Fruit fly (Drosophila melanogaster) whole organism, embryonic: ENCODE measurements around the gene Bx42.

Source experiments
- Abd-B ChIP-seq: fragments of 200-800 bp; sonication (Bioruptor generic); optimal IDR thresholded peaks from 2 replicates; lab custom pipeline; 2018; ENCODE audit warnings: missing biosample characterization, mild to moderate bottlenecking, missing genetic modification characterization, moderate library complexity
- Asciz ChIP-seq: fragments of 200-800 bp; sonication (Bioruptor generic); optimal IDR thresholded peaks from 2 replicates; lab custom pipeline; 2017; ENCODE audit warnings: missing biosample characterization, mild to moderate bottlenecking, missing genetic modification characterization, missing genetic modification reagents
- B-H1 ChIP-seq: fragments of 200-800 bp; sonication (Bioruptor generic); IDR thresholded peaks from 3 replicates; pipeline ENCODE4 v1.3.6; 2022; ENCODE audit warnings: missing biosample characterization, missing genetic modification characterization
- Bteb2 ChIP-seq: fragments of 200-800 bp; sonication (Bioruptor generic); optimal IDR thresholded peaks from 2 replicates; lab custom pipeline; 2016; ENCODE audit warnings: missing biosample characterization, missing genetic modification characterization
- CG10654 ChIP-seq: fragments of 200-800 bp; sonication (Bioruptor generic); optimal IDR thresholded peaks from 2 replicates; lab custom pipeline; 2016; ENCODE audit warnings: missing biosample characterization, missing genetic modification characterization
- CG12744 ChIP-seq: fragments of 200-800 bp; sonication (Bioruptor generic); optimal IDR thresholded peaks from 2 replicates; lab custom pipeline; 2016; ENCODE audit warnings: missing biosample characterization, missing genetic modification characterization
- CG15514 ChIP-seq: fragments of 200-800 bp; sonication (Bioruptor generic); optimal IDR thresholded peaks from 3 replicates; lab custom pipeline; 2017; ENCODE audit warnings: missing biosample characterization, missing genetic modification characterization, mild to moderate bottlenecking, moderate library complexity, missing genetic modification reagents
- CG2678 ChIP-seq: fragments of 200-800 bp; sonication (Bioruptor generic); optimal IDR thresholded peaks from 3 replicates; lab custom pipeline; 2019; ENCODE audit warnings: missing biosample characterization, mild to moderate bottlenecking, missing genetic modification characterization, moderate library complexity
- CG2712 ChIP-seq: fragments of 200-800 bp; optimal IDR thresholded peaks from 3 replicates; lab custom pipeline; 2019; ENCODE audit warnings: missing biosample characterization, mild to moderate bottlenecking, missing genetic modification characterization, moderate library complexity
- CG30431 ChIP-seq: fragments of 200-800 bp; sonication (Bioruptor generic); optimal IDR thresholded peaks from 2 replicates; lab custom pipeline; 2017; ENCODE audit warnings: missing biosample characterization, missing genetic modification characterization
- CG3726 ChIP-seq: fragments of 200-800 bp; sonication (Bioruptor generic); IDR thresholded peaks from 3 replicates; pipeline ENCODE4, ENCODE4 v1.3.6; 2022; ENCODE audit warnings: missing biosample characterization, missing genetic modification characterization
- CG4328 ChIP-seq: fragments of 200-800 bp; sonication (Bioruptor generic); optimal IDR thresholded peaks from 3 replicates; lab custom pipeline; 2017; ENCODE audit warnings: missing biosample characterization, missing genetic modification reagents, missing genetic modification characterization
- CG6689 ChIP-seq: fragments of 200-800 bp; sonication (Bioruptor generic); IDR thresholded peaks from 2 replicates; pipeline ENCODE4 v1.3.6; 2022; ENCODE audit warnings: missing biosample characterization, missing genetic modification characterization
- CG6765 ChIP-seq: fragments of 200-800 bp; sonication (Bioruptor generic); optimal IDR thresholded peaks from 3 replicates; lab custom pipeline; 2017; ENCODE audit warnings: missing biosample characterization, mild to moderate bottlenecking, missing genetic modification characterization
- CG7357 ChIP-seq: fragments of 200-800 bp; sonication (Bioruptor generic); IDR thresholded peaks from 3 replicates; pipeline ENCODE4 v1.3.6; 2022; ENCODE audit warnings: missing biosample characterization, missing genetic modification characterization
- CG9215 ChIP-seq: fragments of 200-800 bp; sonication (Bioruptor generic); IDR thresholded peaks from 2 replicates; pipeline ENCODE4 v1.3.6; 2022; ENCODE audit warnings: missing biosample characterization, missing genetic modification characterization
- CG9609 ChIP-seq: fragments of 200-800 bp; sonication (Bioruptor generic); optimal IDR thresholded peaks from 3 replicates; lab custom pipeline; 2016; ENCODE audit warnings: missing biosample characterization, missing genetic modification characterization
- Camta ChIP-seq: fragments of 200-800 bp; sonication (Bioruptor generic); optimal IDR thresholded peaks from 2 replicates; lab custom pipeline; 2016; ENCODE audit warnings: missing biosample characterization, missing genetic modification characterization
- Dll ChIP-seq: fragments of 200-800 bp; sonication (Bioruptor generic); IDR thresholded peaks from 4 replicates; pipeline ENCODE4 v1.3.6; 2022; ENCODE audit warnings: missing biosample characterization, missing genetic modification characterization; ENCODE audit not compliant: partially characterized antibody
- Drgx ChIP-seq: fragments of 200-800 bp; sonication (Bioruptor generic); IDR thresholded peaks from 2 replicates; pipeline ENCODE4 v1.3.6; 2022; ENCODE audit warnings: missing biosample characterization, missing genetic modification characterization
- Elba2 ChIP-seq: fragments of 200-800 bp; sonication (Bioruptor generic); optimal IDR thresholded peaks from 3 replicates; lab custom pipeline; 2016; ENCODE audit warnings: missing biosample characterization, missing genetic modification characterization
- H2.0 ChIP-seq: fragments of 200-800 bp; sonication (Bioruptor generic); IDR thresholded peaks from 2 replicates; pipeline ENCODE4 v1.3.6; 2022; ENCODE audit warnings: missing biosample characterization, missing genetic modification characterization
- HLH3B ChIP-seq: fragments of 200-800 bp; sonication (Bioruptor generic); IDR thresholded peaks from 2 replicates; pipeline ENCODE4 v1.3.6; 2022; ENCODE audit warnings: missing biosample characterization, missing genetic modification characterization
- Lhr ChIP-seq: fragments of 200-800 bp; sonication (Bioruptor generic); optimal IDR thresholded peaks from 3 replicates; lab custom pipeline; 2017; ENCODE audit warnings: mild to moderate bottlenecking, missing biosample characterization, missing genetic modification reagents, missing genetic modification characterization
- Max ChIP-seq: fragments of 200-800 bp; sonication (Bioruptor generic); optimal IDR thresholded peaks from 2 replicates; lab custom pipeline; 2016; ENCODE audit warnings: missing biosample characterization, mild to moderate bottlenecking, missing genetic modification characterization
- NC2β ChIP-seq: fragments of 200-800 bp; sonication (Bioruptor generic); optimal IDR thresholded peaks from 2 replicates; lab custom pipeline; 2016; ENCODE audit warnings: missing biosample characterization, missing genetic modification characterization
- NfI ChIP-seq: fragments of 200-800 bp; sonication (Bioruptor generic); optimal IDR thresholded peaks from 3 replicates; lab custom pipeline; 2018; ENCODE audit warnings: missing biosample characterization, mild to moderate bottlenecking, missing genetic modification characterization, moderate library complexity
- Pdp1 ChIP-seq, 2 experiments: fragments of 200-800 bp; sonication (Bioruptor generic); optimal IDR thresholded peaks; 3 replicates each; lab custom pipeline; 2016; ENCODE audit warnings: missing biosample characterization in 2 of 2, missing genetic modification characterization in 2 of 2, mild to moderate bottlenecking in 1 of 2, moderate library complexity in 1 of 2
- Ravus ChIP-seq: fragments of 200-800 bp; sonication (Bioruptor generic); IDR thresholded peaks from 2 replicates; pipeline ENCODE4 v1.3.6; 2022; ENCODE audit warnings: missing biosample characterization, missing genetic modification characterization
- ab ChIP-seq: fragments of 200-800 bp; sonication (Bioruptor generic); optimal IDR thresholded peaks from 2 replicates; lab custom pipeline; 2016; ENCODE audit warnings: missing biosample characterization, missing genetic modification characterization
- ase ChIP-seq: fragments of 200-800 bp; sonication (Bioruptor generic); IDR thresholded peaks from 3 replicates; pipeline ENCODE4 v1.3.6; 2022; ENCODE audit warnings: missing biosample characterization, missing genetic modification characterization
- bowl ChIP-seq: fragments of 200-800 bp; sonication (Bioruptor generic); IDR thresholded peaks from 2 replicates; pipeline ENCODE4 v1.3.6; 2022; ENCODE audit warnings: missing biosample characterization, missing genetic modification characterization
- bsh ChIP-seq, 2 experiments: fragments of 200-800 bp; sonication (Bioruptor generic); optimal IDR thresholded peaks; 2 replicates each; lab custom pipeline; 2017 to 2018; ENCODE audit warnings: mild to moderate bottlenecking in 2 of 2, missing biosample characterization in 2 of 2, missing genetic modification characterization in 2 of 2, moderate library complexity in 1 of 2
- dm ChIP-seq: fragments of 200-800 bp; sonication (Bioruptor generic); optimal IDR thresholded peaks from 3 replicates; lab custom pipeline; 2016; ENCODE audit warnings: missing biosample characterization, missing genetic modification characterization
- dpn ChIP-seq, 2 experiments: fragments of 200-800 bp; sonication (Bioruptor generic); optimal IDR thresholded peaks; 3 replicates each; lab custom pipeline; 2016; ENCODE audit warnings: missing biosample characterization in 2 of 2, missing genetic modification characterization in 2 of 2
- esg ChIP-seq: fragments of 200-800 bp; sonication (Bioruptor generic); conservative IDR thresholded peaks from 2 replicates; pipeline ENCODE4 v1.3.6; 2022; ENCODE audit warnings: missing biosample characterization, missing genetic modification characterization
- grau ChIP-seq: fragments of 200-800 bp; optimal IDR thresholded peaks from 3 replicates; lab custom pipeline; 2019; ENCODE audit warnings: missing biosample characterization, mild to moderate bottlenecking, missing genetic modification characterization, moderate library complexity
- hbn ChIP-seq: fragments of 200-800 bp; sonication (Bioruptor generic); IDR thresholded peaks from 2 replicates; pipeline ENCODE4 v1.3.6; 2022; ENCODE audit warnings: missing biosample characterization, missing genetic modification characterization; ENCODE audit not compliant: partially characterized antibody
- inv ChIP-seq: fragments of 200-800 bp; sonication (Bioruptor generic); IDR thresholded peaks from 2 replicates; pipeline ENCODE4 v1.3.6; 2022; ENCODE audit warnings: missing biosample characterization, missing genetic modification characterization; ENCODE audit not compliant: partially characterized antibody
- lilli ChIP-seq: fragments of 200-800 bp; sonication (Bioruptor generic); optimal IDR thresholded peaks from 3 replicates; lab custom pipeline; 2016; ENCODE audit warnings: missing biosample characterization, missing genetic modification characterization
- otp ChIP-seq: fragments of 200-800 bp; sonication (Bioruptor generic); IDR thresholded peaks from 3 replicates; pipeline ENCODE4, ENCODE4 v1.3.6; 2022; ENCODE audit warnings: missing biosample characterization, missing genetic modification characterization
- p53 ChIP-seq: fragments of 200-800 bp; sonication (Bioruptor generic); optimal IDR thresholded peaks from 2 replicates; lab custom pipeline; 2016; ENCODE audit warnings: missing biosample characterization, missing genetic modification characterization
- repo ChIP-seq: fragments of 200-800 bp; sonication (Bioruptor generic); optimal IDR thresholded peaks from 2 replicates; lab custom pipeline; 2016; ENCODE audit warnings: missing biosample characterization, missing genetic modification characterization
- rib ChIP-seq: fragments of 200-800 bp; sonication (Bioruptor generic); IDR thresholded peaks from 2 replicates; pipeline ENCODE4 v1.3.6; 2022; ENCODE audit warnings: missing biosample characterization, missing genetic modification characterization
- ssp ChIP-seq: fragments of 200-800 bp; sonication (Bioruptor generic); IDR thresholded peaks from 2 replicates; pipeline ENCODE4 v1.3.6; 2022; ENCODE audit warnings: missing biosample characterization, missing genetic modification characterization
- stc ChIP-seq: fragments of 200-800 bp; sonication (Bioruptor generic); IDR thresholded peaks from 2 replicates; pipeline ENCODE4 v1.3.6; 2022; ENCODE audit warnings: missing biosample characterization, missing genetic modification characterization
- tio ChIP-seq: fragments of 200-800 bp; sonication (Bioruptor generic); optimal IDR thresholded peaks from 2 replicates; lab custom pipeline; 2017; ENCODE audit warnings: missing biosample characterization, missing genetic modification characterization, inconsistent platforms
- wek ChIP-seq: fragments of 200-800 bp; sonication (Bioruptor generic); optimal IDR thresholded peaks from 3 replicates; lab custom pipeline; 2018; ENCODE audit warnings: missing biosample characterization, mild to moderate bottlenecking, missing genetic modification characterization, moderate library complexity
- wor ChIP-seq: fragments of 200-800 bp; sonication (Bioruptor generic); IDR thresholded peaks from 2 replicates; pipeline ENCODE4 v1.3.6; 2022; ENCODE audit warnings: missing biosample characterization, missing genetic modification characterization

Bx42 gene

DNA sequence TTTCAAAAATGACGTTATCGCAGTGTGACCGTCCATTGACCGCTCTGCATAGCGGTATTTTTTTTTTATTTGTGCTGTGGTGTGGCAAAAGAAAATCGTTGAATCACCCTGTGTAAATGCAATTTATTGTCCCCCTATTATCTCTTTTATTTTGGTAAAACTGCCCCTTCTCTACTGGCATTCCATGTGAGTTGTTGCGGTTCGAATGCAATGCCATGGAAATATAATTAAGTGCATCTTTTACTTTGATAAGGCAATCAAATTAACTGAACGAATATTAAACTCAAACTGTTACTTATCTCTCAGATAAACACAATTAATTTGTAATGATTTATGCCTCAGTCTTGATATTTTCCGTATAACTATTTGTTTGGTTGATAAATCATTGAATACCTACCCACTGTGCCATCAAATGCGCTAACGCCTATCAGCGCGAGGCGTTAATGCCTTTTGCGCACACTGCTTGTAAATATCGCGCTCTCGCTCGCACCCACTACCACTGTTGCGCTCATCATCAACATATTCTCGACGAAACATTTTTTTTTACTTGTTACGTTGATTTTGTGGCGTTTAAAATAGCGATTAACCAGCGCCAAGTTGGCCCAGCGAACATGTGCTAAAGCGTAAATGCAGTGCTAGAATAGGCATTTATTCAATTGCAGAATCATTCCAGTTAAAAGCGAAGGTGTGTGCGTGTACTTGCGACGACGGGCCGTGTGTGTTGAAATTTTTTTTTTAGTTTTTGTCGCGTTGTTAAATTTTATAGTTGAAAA, 2.9 kb upstream of the Bx42 start (continued):
- no peak for TF ChIP-seq repo
- peak; percentile 61 for TF ChIP-seq Lhr (GFP tag; lab: Kevin White, UChicago)
- no peak for TF ChIP-seq CG6765 (GFP tag; lab: Kevin White, UChicago)
- no peak for TF ChIP-seq Ravus
- peak; percentile 26 for TF ChIP-seq Bteb2 (GFP tag; lab: Kevin White, UChicago)
- peak; percentile 36 for TF ChIP-seq H2.0 (GFP tag; lab: Robert Waterston, UW)
- 0 out of 4 replicates have a peak, but pooled peaks have one; percentile 28 for TF ChIP-seq Dll (GFP tag; lab: Robert Waterston, UW)
- TF ChIP-seq ab (GFP tag; lab: Kevin White, UChicago), result no peak
- TF ChIP-seq bsh (GFP tag; optimal IDR thresholded peaks at IDR 0.05; lab: Kevin White, UChicago), result peak in 1 of 2 experiments; percentile 41
- TF ChIP-seq NfI (GFP tag; lab: Kevin White, UChicago), result peak; percentile 45
- TF ChIP-seq tio, result peak; percentile 78
- peak; percentile 25 for TF ChIP-seq dm (GFP tag; lab: Kevin White, UChicago)
- peak; percentile 68 for TF ChIP-seq Abd-B (GFP tag; lab: Kevin White, UChicago)
- peak; percentile 22 for TF ChIP-seq CG12744
- TF ChIP-seq Elba2, result peak; percentile 11
- TF ChIP-seq bowl (GFP tag; lab: Robert Waterston, UW), result no peak
- peak; percentile 45 for TF ChIP-seq CG9609 (GFP tag; lab: Kevin White, UChicago)
- TF ChIP-seq lilli, result peak; percentile 59
- no peak for TF ChIP-seq rib (GFP tag; lab: Robert Waterston, UW)
- no peak for TF ChIP-seq stc
- TF ChIP-seq inv (GFP tag; lab: Robert Waterston, UW), result peak; percentile 38; the same call in 1 of the 2 replicates
- peak; percentile 50 for TF ChIP-seq CG30431 (GFP tag; lab: Kevin White, UChicago)
- TF ChIP-seq Asciz, result peak; percentile 43
- TF ChIP-seq Pdp1 (GFP tag; optimal IDR thresholded peaks at IDR 0.05; lab: Kevin White, UChicago), result peak; percentile 51 to 63
- 0 out of 3 replicates have a peak, but pooled peaks have one; percentile 28 for TF ChIP-seq otp (GFP tag; lab: Robert Waterston, UW)
- no peak for TF ChIP-seq CG7357 (GFP tag; lab: Robert Waterston, UW)
- TF ChIP-seq ssp (GFP tag; lab: Robert Waterston, UW), result peak; percentile 46; the same call in 1 of the 2 replicates
- peak; percentile 42 to 46 for TF ChIP-seq dpn (GFP tag; optimal IDR thresholded peaks at IDR 0.05; lab: Kevin White, UChicago)
- peak; percentile 19 for TF ChIP-seq CG10654
- TF ChIP-seq CG15514 (GFP tag; lab: Kevin White, UChicago), result no peak
- peak; percentile 53 for TF ChIP-seq Drgx (GFP tag; lab: Robert Waterston, UW)
- TF ChIP-seq NC2β (GFP tag; lab: Kevin White, UChicago), result peak; percentile 59
- TF ChIP-seq wek, result peak; percentile 38
- peak; percentile 28; the same call in 1 of the 3 replicates for TF ChIP-seq B-H1 (GFP tag; lab: Robert Waterston, UW)
- TF ChIP-seq CG2678 (tag; lab: Kevin White, UChicago), result peak; percentile 63
- peak; percentile 40 for TF ChIP-seq p53 (GFP tag; lab: Kevin White, UChicago)
- 0 out of 2 replicates have a peak, but pooled peaks have one; percentile 9 for TF ChIP-seq HLH3B (GFP tag; lab: Robert Waterston, UW)
- peak; percentile 31 for TF ChIP-seq Max (GFP tag; lab: Kevin White, UChicago)
- TF ChIP-seq CG4328, result no peak
- TF ChIP-seq CG2712 (tag; lab: Kevin White, UChicago), result peak; percentile 62
- TF ChIP-seq grau (tag; lab: Kevin White, UChicago), result peak; percentile 58
- TF ChIP-seq esg (GFP tag; lab: Robert Waterston, UW), result 0 out of 2 replicates have a peak, but pooled peaks have one; percentile 32
- TF ChIP-seq ase (GFP tag; lab: Robert Waterston, UW), result 0 out of 3 replicates have a peak, but pooled peaks have one; percentile 38
- no peak for TF ChIP-seq CG3726
- no peak for TF ChIP-seq hbn (GFP tag; lab: Robert Waterston, UW)
- no peak for TF ChIP-seq wor (GFP tag; lab: Robert Waterston, UW)
- peak; percentile 55 for TF ChIP-seq CG6689 (GFP tag; lab: Robert Waterston, UW)
- TF ChIP-seq Camta (GFP tag; lab: Kevin White, UChicago), result peak; percentile 53
- TF ChIP-seq CG9215, result peak; percentile 44
